Fruit fly (Drosophila melanogaster) whole organism, embryonic: ENCODE data around the gene wrd.

Experiments used
- CG15073 ChIP-seq: fragments of 200-800 bp; sonication (Bioruptor generic); optimal IDR thresholded peaks from 2 replicates; lab custom pipeline; 2016; ENCODE audit warnings: missing biosample characterization, missing genetic modification characterization
- CG4820 ChIP-seq: fragments of 200-800 bp; sonication (Bioruptor generic); optimal IDR thresholded peaks from 3 replicates; lab custom pipeline; 2016; ENCODE audit warnings: missing biosample characterization, missing genetic modification characterization
- Dek ChIP-seq: fragments of 200-800 bp; sonication (Bioruptor generic); optimal IDR thresholded peaks from 3 replicates; lab custom pipeline; 2019; ENCODE audit warnings: missing biosample characterization, mild to moderate bottlenecking, missing genetic modification characterization, moderate library complexity
- Med ChIP-seq: fragments of 200-800 bp; sonication (Bioruptor generic); peaks from one replicate; lab custom pipeline; 2016; ENCODE audit warnings: missing biosample characterization, missing genetic modification characterization, mild to moderate bottlenecking, inconsistent platforms, moderate library complexity
- br ChIP-seq: fragments of >200 bp; optimal IDR thresholded peaks from 2 replicates; lab custom pipeline; 2017
- sd ChIP-seq: fragments of 200-800 bp; sonication (Bioruptor generic); optimal IDR thresholded peaks from 3 replicates; lab custom pipeline; 2018; ENCODE audit warnings: missing biosample characterization, mild to moderate bottlenecking, missing genetic modification characterization, moderate library complexity
- sim ChIP-seq: fragments of 200-800 bp; sonication (Bioruptor generic); IDR thresholded peaks from 2 replicates; pipeline ENCODE4 v1.3.6; 2022; ENCODE audit warnings: missing biosample characterization, missing genetic modification characterization
- wor ChIP-seq: fragments of 200-800 bp; sonication (Bioruptor generic); IDR thresholded peaks from 2 replicates; pipeline ENCODE4 v1.3.6; 2022; ENCODE audit warnings: missing biosample characterization, missing genetic modification characterization

DNA sequence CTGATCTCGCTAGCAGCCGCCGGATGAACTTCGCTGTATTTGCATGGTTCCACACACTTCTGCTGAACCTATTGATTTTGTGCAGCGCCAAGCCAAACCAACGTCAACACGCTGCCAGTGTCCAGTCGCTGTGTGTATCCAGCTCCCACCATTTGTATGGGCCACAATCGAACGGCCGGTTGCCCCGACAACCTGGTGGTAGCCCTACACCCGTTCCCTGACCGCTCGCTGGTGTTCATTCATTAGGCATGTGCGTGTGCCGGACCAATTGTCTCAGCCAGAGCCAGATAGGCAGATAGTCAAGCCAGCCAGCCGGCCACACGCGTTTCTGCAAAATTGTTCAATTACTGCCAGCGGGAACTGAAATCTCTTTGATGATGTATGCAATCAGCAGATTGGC is 24.3 kb downstream of the wrd start, which contains the start of gene CG14313:
- no peak for TF ChIP-seq CG15073 (GFP tag; lab: Kevin White, UChicago)
- peak; percentile 32 for TF ChIP-seq Med (GFP tag; lab: Kevin White, UChicago)
- TF ChIP-seq CG4820 (GFP tag; lab: Kevin White, UChicago) = no peak
- TF ChIP-seq wor (GFP tag; lab: Robert Waterston, UW) = no peak
- TF ChIP-seq br (lab: Kevin White, UChicago) = no peak
- TF ChIP-seq Dek (tag; lab: Kevin White, UChicago) = no peak
- TF ChIP-seq sd (tag; lab: Kevin White, UChicago) = no peak
- TF ChIP-seq sim (GFP tag; lab: Robert Waterston, UW) = no peak
